Fruit fly (Drosophila melanogaster): Measurements from ENCODE around the gene Ndc1.

DNA sequence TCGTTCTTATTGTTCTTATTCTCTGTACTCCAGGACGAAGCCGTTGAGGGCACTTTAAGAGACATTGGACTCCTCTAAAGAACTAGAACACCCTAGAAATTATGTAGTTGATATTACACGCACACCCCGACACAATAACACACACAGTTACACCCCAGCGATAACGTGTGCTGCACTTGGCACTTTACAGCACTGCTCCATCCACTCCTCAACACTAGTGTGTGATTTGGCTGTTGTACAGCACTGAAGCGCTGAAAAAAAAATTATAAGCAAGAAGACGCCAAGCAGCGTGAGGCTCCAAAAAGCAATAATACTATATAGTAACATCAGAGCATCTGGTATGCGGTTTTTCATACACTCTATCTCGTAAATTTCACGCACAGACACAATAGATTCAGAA is 36.7 kb downstream of the Ndc1 start:
- TF ChIP-seq CTCF (optimal IDR thresholded peaks at IDR 0.05) (no peak), CG8478 (optimal IDR thresholded peaks at IDR 0.05) (no peak)
